Fruit fly (Drosophila melanogaster): ENCODE data around the gene CG5860.
A peak's percentile ranks its signal among the peaks of the same experiment; 100 is the strongest.

Gene CG5860

dm6 chr3R:17385329-17386019, 23.9 kb upstream of the CG5860 start (continued):
- TF ChIP-seq CG31388 (GFP tag; optimal IDR thresholded peaks at IDR 0.05) (no peak), wek (GFP tag; optimal IDR thresholded peaks at IDR 0.05) (peak; percentile 46), CG13424 (tag; optimal IDR thresholded peaks at IDR 0.05) (peak; percentile 61), CG11560 (tag; IDR thresholded peaks at IDR 0.05) (no peak), CG7372 (GFP tag; IDR thresholded peaks at IDR 0.05) (peak; percentile 31; the same call in 1 of the 2 replicates), CG14710 (tag; optimal IDR thresholded peaks at IDR 0.05) (peak; percentile 64), CG8290 (GFP tag; optimal IDR thresholded peaks at IDR 0.05) (peak; percentile 61), CG8290 (tag; optimal IDR thresholded peaks at IDR 0.05) (peak in 1 of 2 experiments; percentile 85), caup (GFP tag; optimal IDR thresholded peaks at IDR 0.05; ENCODE audit: severe bottlenecking) (peak; percentile 81), sna (GFP tag; IDR thresholded peaks at IDR 0.05; ENCODE audit: partially characterized antibody) (0 out of 2 replicates have a peak, but pooled peaks have one; percentile 53), Xrp1 (GFP tag; IDR thresholded peaks at IDR 0.05) (peak; percentile 64), CG34376 (GFP tag; optimal IDR thresholded peaks at IDR 0.05) (peak; percentile 63), CG15269 (tag; optimal IDR thresholded peaks at IDR 0.05) (peak; percentile 75), Gsc (GFP tag; IDR thresholded peaks at IDR 0.05) (no peak), jigr1 (GFP tag; IDR thresholded peaks at IDR 0.05) (0 out of 3 replicates have a peak, but pooled peaks have one; percentile 11), dysf (GFP tag; IDR thresholded peaks at IDR 0.05) (peak; percentile 79), dmrt11E (tag; optimal IDR thresholded peaks at IDR 0.05) (peak; percentile 16), Bgb (GFP tag; IDR thresholded peaks at IDR 0.05; ENCODE audit: partially characterized antibody) (peak; percentile 68; the same call in 1 of the 2 replicates), TFAM (GFP tag; optimal IDR thresholded peaks at IDR 0.05) (no peak), CG1024 (GFP tag; IDR thresholded peaks at IDR 0.05) (no peak), Eip74EF (GFP tag; optimal IDR thresholded peaks at IDR 0.05) (peak in 1 of 2 experiments; percentile 56), CG10654 (GFP tag; optimal IDR thresholded peaks at IDR 0.05) (peak; percentile 10), E2f2 (GFP tag; IDR thresholded peaks at IDR 0.05) (peak; percentile 98), ac (GFP tag; optimal IDR thresholded peaks at IDR 0.05) (no peak), dpn (GFP tag; optimal IDR thresholded peaks at IDR 0.05) (peak; percentile 58 to 77), sens-2 (GFP tag; IDR thresholded peaks at IDR 0.05) (no peak), CG14014 (GFP tag; IDR thresholded peaks at IDR 0.05) (peak; percentile 66), CG12391 (tag; optimal IDR thresholded peaks at IDR 0.05) (peak; percentile 56), bbx (GFP tag; IDR thresholded peaks at IDR 0.05; ENCODE audit: partially characterized antibody) (peak; percentile 29; the same call in 1 of the 2 replicates), CG16815 (GFP tag; optimal IDR thresholded peaks at IDR 0.05) (no peak), Tbp (GFP tag; optimal IDR thresholded peaks at IDR 0.05) (no peak), CG10959 (GFP tag; IDR thresholded peaks at IDR 0.05) (no peak), wdn (GFP tag; IDR thresholded peaks at IDR 0.05) (no peak), ken (GFP tag; IDR thresholded peaks at IDR 0.05) (peak; percentile 74), nerfin-1 (tag; optimal IDR thresholded peaks at IDR 0.05) (peak; percentile 49), sd (tag; optimal IDR thresholded peaks at IDR 0.05) (peak; percentile 72), CG30431 (GFP tag; optimal IDR thresholded peaks at IDR 0.05) (no peak), grn (GFP tag; optimal IDR thresholded peaks at IDR 0.05) (no peak), C15 (GFP tag; IDR thresholded peaks at IDR 0.05) (no peak), abd-A (tag; optimal IDR thresholded peaks at IDR 0.05) (peak; percentile 28), CG7987 (GFP tag; optimal IDR thresholded peaks at IDR 0.05) (peak; percentile 65), HLH4C (GFP tag; IDR thresholded peaks at IDR 0.05; ENCODE audit: partially characterized antibody) (no peak), CG33213 (GFP tag; optimal IDR thresholded peaks at IDR 0.05) (peak; percentile 78), CG16813 (GFP tag; IDR thresholded peaks at IDR 0.05; ENCODE audit: partially characterized antibody) (peak; percentile 8; the same call in 1 of the 3 replicates), Atf3 (GFP tag; optimal IDR thresholded peaks at IDR 0.05) (no peak), peb (GFP tag; IDR thresholded peaks at IDR 0.05) (no peak), CG6683 (GFP tag; optimal IDR thresholded peaks at IDR 0.05) (no peak), MTF-1 (GFP tag; optimal IDR thresholded peaks at IDR 0.05; ENCODE audit: borderline replicate concordance) (no peak), lmd (GFP tag; IDR thresholded peaks at IDR 0.05) (peak; percentile 64; the same call in 1 of the 2 replicates)

Measured in whole organism, embryonic.